Fruit fly (Drosophila melanogaster) whole organism, embryonic: Measurements from ENCODE around the gene Polr3E.
A peak's percentile ranks its signal among the peaks of the same experiment; 100 is the strongest.

Experiments used
- Antp ChIP-seq: fragments of 200-800 bp; sonication (Bioruptor generic); optimal IDR thresholded peaks from 3 replicates; lab custom pipeline; 2016; ENCODE audit warnings: missing biosample characterization, missing genetic modification characterization
- Awh ChIP-seq: fragments of 200-800 bp; sonication (Bioruptor generic); IDR thresholded peaks from 2 replicates; pipeline ENCODE4, ENCODE4 v1.3.6; 2022; ENCODE audit warnings: missing biosample characterization, missing genetic modification characterization
- B-H1 ChIP-seq: fragments of 200-800 bp; sonication (Bioruptor generic); IDR thresholded peaks from 3 replicates; pipeline ENCODE4 v1.3.6; 2022; ENCODE audit warnings: missing biosample characterization, missing genetic modification characterization
- C15 ChIP-seq: fragments of 200-800 bp; sonication (Bioruptor generic); IDR thresholded peaks from 3 replicates; pipeline ENCODE4 v1.3.6; 2022; ENCODE audit warnings: missing biosample characterization, missing genetic modification characterization
- CG10267 ChIP-seq: fragments of 200-800 bp; sonication (Bioruptor generic); optimal IDR thresholded peaks from 2 replicates; lab custom pipeline; 2018; ENCODE audit warnings: missing biosample characterization, mild to moderate bottlenecking, missing genetic modification characterization, moderate library complexity
- CG11093 ChIP-seq: fragments of 200-800 bp; sonication (Bioruptor generic); IDR thresholded peaks from 3 replicates; pipeline ENCODE4 v1.3.6; 2022; ENCODE audit warnings: missing biosample characterization, missing genetic modification characterization
- CG12744 ChIP-seq: fragments of 200-800 bp; sonication (Bioruptor generic); optimal IDR thresholded peaks from 2 replicates; lab custom pipeline; 2016; ENCODE audit warnings: missing biosample characterization, missing genetic modification characterization
- CG13775 ChIP-seq: fragments of 200-800 bp; sonication (Bioruptor generic); optimal IDR thresholded peaks from 3 replicates; lab custom pipeline; 2017; ENCODE audit warnings: missing biosample characterization, mild to moderate bottlenecking, missing genetic modification characterization
- CG15073 ChIP-seq: fragments of 200-800 bp; sonication (Bioruptor generic); optimal IDR thresholded peaks from 2 replicates; lab custom pipeline; 2016; ENCODE audit warnings: missing biosample characterization, missing genetic modification characterization
- CG15479 ChIP-seq: fragments of 200-800 bp; sonication (Bioruptor generic); optimal IDR thresholded peaks from 3 replicates; lab custom pipeline; 2019; ENCODE audit warnings: missing biosample characterization, mild to moderate bottlenecking, missing genetic modification characterization, moderate library complexity
- CG15696 ChIP-seq: fragments of 200-800 bp; sonication (Bioruptor generic); optimal IDR thresholded peaks from 2 replicates; lab custom pipeline; 2019; ENCODE audit warnings: missing biosample characterization, mild to moderate bottlenecking, missing genetic modification characterization, moderate library complexity
- CG17568 ChIP-seq: fragments of 200-800 bp; sonication (Bioruptor generic); optimal IDR thresholded peaks from 2 replicates; lab custom pipeline; 2018; ENCODE audit warnings: missing biosample characterization, mild to moderate bottlenecking, missing genetic modification characterization, moderate library complexity
- CG17612 ChIP-seq: fragments of 200-800 bp; sonication (Bioruptor generic); IDR thresholded peaks from 2 replicates; pipeline ENCODE4 v1.3.6; 2022; ENCODE audit warnings: missing biosample characterization, missing genetic modification characterization
- CG18619 ChIP-seq: fragments of 200-800 bp; sonication (Bioruptor generic); optimal IDR thresholded peaks from 3 replicates; lab custom pipeline; 2017; ENCODE audit warnings: missing biosample characterization, mild to moderate bottlenecking, missing genetic modification characterization
- CG2712 ChIP-seq: fragments of 200-800 bp; optimal IDR thresholded peaks from 3 replicates; lab custom pipeline; 2019; ENCODE audit warnings: missing biosample characterization, mild to moderate bottlenecking, missing genetic modification characterization, moderate library complexity
- CG30431 ChIP-seq: fragments of 200-800 bp; sonication (Bioruptor generic); optimal IDR thresholded peaks from 2 replicates; lab custom pipeline; 2017; ENCODE audit warnings: missing biosample characterization, missing genetic modification characterization
- CG4360 ChIP-seq: fragments of 200-800 bp; sonication (Bioruptor generic); IDR thresholded peaks from 2 replicates; pipeline ENCODE4 v1.3.6; 2022; ENCODE audit warnings: missing biosample characterization, missing genetic modification characterization
- CG4617 ChIP-seq: fragments of 200-800 bp; sonication (Bioruptor generic); optimal IDR thresholded peaks from 3 replicates; lab custom pipeline; 2016; ENCODE audit warnings: missing biosample characterization, missing genetic modification characterization, borderline replicate concordance
- CG6272 ChIP-seq: fragments of 200-800 bp; sonication (Bioruptor generic); IDR thresholded peaks from 2 replicates; pipeline ENCODE4 v1.3.6; 2022; ENCODE audit warnings: missing biosample characterization, missing genetic modification characterization
- CG6654 ChIP-seq: fragments of 200-800 bp; sonication (Bioruptor generic); optimal IDR thresholded peaks from 2 replicates; lab custom pipeline; 2017; ENCODE audit warnings: missing biosample characterization, mild to moderate bottlenecking, missing genetic modification characterization
- CG7357 ChIP-seq: fragments of 200-800 bp; sonication (Bioruptor generic); IDR thresholded peaks from 3 replicates; pipeline ENCODE4 v1.3.6; 2022; ENCODE audit warnings: missing biosample characterization, missing genetic modification characterization
- CG7839 ChIP-seq: fragments of 200-800 bp; sonication (Bioruptor generic); optimal IDR thresholded peaks from 3 replicates; lab custom pipeline; 2018; ENCODE audit warnings: missing biosample characterization, mild to moderate bottlenecking, missing genetic modification characterization, moderate library complexity
- CG7963 ChIP-seq: fragments of 200-800 bp; sonication (Bioruptor generic); IDR thresholded peaks from 3 replicates; pipeline ENCODE4 v1.3.6; 2022; ENCODE audit warnings: missing biosample characterization, missing genetic modification characterization; ENCODE audit not compliant: partially characterized antibody
- CG8359 ChIP-seq: fragments of 200-800 bp; sonication (Bioruptor generic); optimal IDR thresholded peaks from 2 replicates; lab custom pipeline; 2017; ENCODE audit warnings: missing biosample characterization, mild to moderate bottlenecking, missing genetic modification characterization, borderline replicate concordance
- CG8478 ChIP-seq: fragments of >200 bp; optimal IDR thresholded peaks from 2 replicates; lab custom pipeline; 2018
- Dll ChIP-seq: fragments of 200-800 bp; sonication (Bioruptor generic); IDR thresholded peaks from 4 replicates; pipeline ENCODE4 v1.3.6; 2022; ENCODE audit warnings: missing biosample characterization, missing genetic modification characterization; ENCODE audit not compliant: partially characterized antibody
- Ets97D ChIP-seq: fragments of 200-800 bp; sonication (Bioruptor generic); optimal IDR thresholded peaks from 3 replicates; lab custom pipeline; 2016; ENCODE audit warnings: missing biosample characterization, missing genetic modification characterization
- Gug ChIP-seq: fragments of 200-800 bp; sonication (Bioruptor generic); IDR thresholded peaks from 4 replicates; pipeline ENCODE4 v1.3.6; 2022; ENCODE audit warnings: missing biosample characterization, missing genetic modification characterization
- HLH54F ChIP-seq: fragments of 200-800 bp; sonication (Bioruptor generic); optimal IDR thresholded peaks from 3 replicates; lab custom pipeline; 2016; ENCODE audit warnings: missing biosample characterization, missing genetic modification characterization
- HmgD ChIP-seq: fragments of 200-800 bp; sonication (Bioruptor generic); optimal IDR thresholded peaks from 3 replicates; lab custom pipeline; 2016; ENCODE audit warnings: missing biosample characterization, missing genetic modification characterization
- Med ChIP-seq: fragments of 200-800 bp; sonication (Bioruptor generic); peaks from one replicate; lab custom pipeline; 2016; ENCODE audit warnings: missing biosample characterization, missing genetic modification characterization, mild to moderate bottlenecking, inconsistent platforms, moderate library complexity
- Meics ChIP-seq: fragments of 200-800 bp; sonication (Bioruptor generic); optimal IDR thresholded peaks from 2 replicates; lab custom pipeline; 2017; ENCODE audit warnings: missing biosample characterization, mild to moderate bottlenecking, missing genetic modification characterization
- ac ChIP-seq: fragments of 200-800 bp; sonication (Bioruptor generic); optimal IDR thresholded peaks from 3 replicates; lab custom pipeline; 2017; ENCODE audit warnings: missing biosample characterization, mild to moderate bottlenecking, missing genetic modification characterization
- bcd ChIP-seq: fragments of 200-800 bp; sonication (Bioruptor generic); optimal IDR thresholded peaks from 2 replicates; lab custom pipeline; 2017; ENCODE audit warnings: missing biosample characterization, mild to moderate bottlenecking, missing genetic modification characterization
- cwo ChIP-seq: fragments of 200-800 bp; sonication (Bioruptor generic); optimal IDR thresholded peaks from 3 replicates; lab custom pipeline; 2017; ENCODE audit warnings: missing biosample characterization, missing genetic modification characterization, mild to moderate bottlenecking, moderate library complexity, missing genetic modification reagents
- da ChIP-seq: fragments of 200-800 bp; sonication (Bioruptor generic); optimal IDR thresholded peaks from 2 replicates; lab custom pipeline; 2016; ENCODE audit warnings: missing biosample characterization, missing genetic modification characterization
- esg ChIP-seq: fragments of 200-800 bp; sonication (Bioruptor generic); conservative IDR thresholded peaks from 2 replicates; pipeline ENCODE4 v1.3.6; 2022; ENCODE audit warnings: missing biosample characterization, missing genetic modification characterization
- exex ChIP-seq: fragments of 200-800 bp; sonication (Bioruptor generic); optimal IDR thresholded peaks from 4 replicates; lab custom pipeline; 2018; ENCODE audit warnings: missing biosample characterization, mild to moderate bottlenecking, missing genetic modification characterization, moderate library complexity
- fd102C ChIP-seq: fragments of 200-800 bp; sonication (Bioruptor generic); optimal IDR thresholded peaks from 2 replicates; lab custom pipeline; 2018; ENCODE audit warnings: missing biosample characterization, mild to moderate bottlenecking, missing genetic modification characterization, moderate library complexity
- grau ChIP-seq: fragments of 200-800 bp; optimal IDR thresholded peaks from 3 replicates; lab custom pipeline; 2019; ENCODE audit warnings: missing biosample characterization, mild to moderate bottlenecking, missing genetic modification characterization, moderate library complexity
- gro ChIP-seq: fragments of 200-800 bp; sonication (Bioruptor generic); optimal IDR thresholded peaks from 2 replicates; lab custom pipeline; 2016; ENCODE audit warnings: missing biosample characterization, missing genetic modification characterization
- lbe ChIP-seq: fragments of 200-800 bp; sonication (Bioruptor generic); optimal IDR thresholded peaks from 2 replicates; lab custom pipeline; 2016; ENCODE audit warnings: missing biosample characterization, mild to moderate bottlenecking, missing genetic modification characterization
- lola ChIP-seq, 3 experiments: fragments of >200 bp in 2 of 3; fragments of 200-800 bp in 1 of 3; sonication (Bioruptor generic) in 1 of 3; optimal IDR thresholded peaks; 2 replicates each; lab custom pipeline; 2017 to 2019; ENCODE audit warnings: missing biosample characterization in 3 of 3, missing genetic modification characterization in 3 of 3, mild to moderate bottlenecking in 1 of 3, moderate library complexity in 1 of 3
- psq ChIP-seq: fragments of 200-800 bp; sonication (Bioruptor generic); optimal IDR thresholded peaks from 2 replicates; lab custom pipeline; 2017; ENCODE audit warnings: missing biosample characterization, missing genetic modification characterization
- sens-2 ChIP-seq: fragments of 200-800 bp; sonication (Bioruptor generic); IDR thresholded peaks from 2 replicates; pipeline ENCODE4 v1.3.6; 2022; ENCODE audit warnings: missing biosample characterization, missing genetic modification characterization
- sisA ChIP-seq: fragments of 200-800 bp; sonication (Bioruptor generic); IDR thresholded peaks from 2 replicates; pipeline ENCODE4 v1.3.6; 2022; ENCODE audit warnings: missing biosample characterization, missing genetic modification characterization
- sug ChIP-seq: fragments of 200-800 bp; optimal IDR thresholded peaks from 2 replicates; lab custom pipeline; 2019; ENCODE audit warnings: missing biosample characterization, mild to moderate bottlenecking, missing genetic modification characterization, moderate library complexity
- tap ChIP-seq: fragments of 200-800 bp; optimal IDR thresholded peaks from 3 replicates; lab custom pipeline; 2019; ENCODE audit warnings: missing biosample characterization, mild to moderate bottlenecking, missing genetic modification characterization, moderate library complexity
- vnd ChIP-seq: fragments of 200-800 bp; sonication (Bioruptor generic); IDR thresholded peaks from 3 replicates; pipeline ENCODE4 v1.3.6; 2022; ENCODE audit warnings: missing biosample characterization, missing genetic modification characterization; ENCODE audit not compliant: partially characterized antibody
- wor ChIP-seq: fragments of 200-800 bp; sonication (Bioruptor generic); IDR thresholded peaks from 2 replicates; pipeline ENCODE4 v1.3.6; 2022; ENCODE audit warnings: missing biosample characterization, missing genetic modification characterization
- z ChIP-seq: fragments of 200-800 bp; sonication (Bioruptor generic); IDR thresholded peaks from 3 replicates; pipeline ENCODE4 v1.3.6; 2022; ENCODE audit warnings: missing biosample characterization, missing genetic modification characterization

Polr3E gene

dm6 chr3L:21053763-21054162 lies 22.1 kb downstream of the Polr3E start (continued):
- TF ChIP-seq Med = peak; percentile 84
- peak; percentile 7 for TF ChIP-seq CG6654 (GFP tag; lab: Kevin White, UChicago)
- peak; percentile 3 for TF ChIP-seq exex (tag; lab: Kevin White, UChicago)
- no peak for TF ChIP-seq da (GFP tag; lab: Kevin White, UChicago)
- TF ChIP-seq HmgD (GFP tag; lab: Kevin White, UChicago) = no peak
- no peak for TF ChIP-seq CG15479
- peak; percentile 39; the same call in 1 of the 3 replicates for TF ChIP-seq CG7357 (GFP tag; lab: Robert Waterston, UW)
- TF ChIP-seq CG8359 = no peak
- no peak for TF ChIP-seq z
- peak; percentile 71 for TF ChIP-seq cwo (GFP tag; lab: Kevin White, UChicago)
- 0 out of 2 replicates have a peak, but pooled peaks have one; percentile 28 for TF ChIP-seq CG4360 (GFP tag; lab: Robert Waterston, UW)
- TF ChIP-seq psq = peak; percentile 20
- TF ChIP-seq gro (GFP tag; lab: Kevin White, UChicago) = peak; percentile 56
- TF ChIP-seq CG11093 = peak; percentile 38; the same call in 1 of the 3 replicates
- TF ChIP-seq CG7963 (GFP tag; lab: Robert Waterston, UW) = no peak
- peak; percentile 16 for TF ChIP-seq CG15696 (tag; lab: Kevin White, UChicago)
- TF ChIP-seq esg (GFP tag; lab: Robert Waterston, UW) = peak; percentile 75
- TF ChIP-seq CG7839 (tag; lab: Kevin White, UChicago) = peak; percentile 79
- TF ChIP-seq sisA (GFP tag; lab: Robert Waterston, UW) = peak; percentile 83
- peak; percentile 62 for TF ChIP-seq Meics
- no peak for TF ChIP-seq ac
- no peak for TF ChIP-seq lbe (GFP tag; lab: Kevin White, UChicago)
- peak; percentile 70 for TF ChIP-seq tap (tag; lab: Kevin White, UChicago)
- TF ChIP-seq CG13775 (GFP tag; lab: Kevin White, UChicago) = peak; percentile 49
- peak; percentile 0 for TF ChIP-seq CG4617 (GFP tag; lab: Kevin White, UChicago)
- TF ChIP-seq Gug (GFP tag; lab: Robert Waterston, UW) = peak; percentile 46; the same call in 2 of the 4 replicates
- peak; percentile 9 for TF ChIP-seq Antp
- TF ChIP-seq sug (tag; lab: Kevin White, UChicago) = peak; percentile 30
- peak; percentile 24 for TF ChIP-seq HLH54F
- peak; percentile 68 for TF ChIP-seq sens-2 (GFP tag; lab: Robert Waterston, UW)
- peak; percentile 64 for TF ChIP-seq CG10267 (tag; lab: Kevin White, UChicago)
- TF ChIP-seq Awh (GFP tag; lab: Robert Waterston, UW) = peak; percentile 89
- no peak for TF ChIP-seq CG15073 (GFP tag; lab: Kevin White, UChicago)
- TF ChIP-seq vnd = no peak
- TF ChIP-seq CG30431 (GFP tag; lab: Kevin White, UChicago) = no peak
- peak; percentile 52 for TF ChIP-seq CG18619
- TF ChIP-seq CG8478 (lab: Kevin White, UChicago) = no peak
- peak; percentile 84 for TF ChIP-seq CG2712
- TF ChIP-seq Ets97D (GFP tag; lab: Kevin White, UChicago) = no peak
- TF ChIP-seq B-H1 (GFP tag; lab: Robert Waterston, UW) = peak; percentile 67
- TF ChIP-seq lola (GFP tag; optimal IDR thresholded peaks at IDR 0.05; lab: Kevin White, UChicago) = peak in 1 of 3 experiments; percentile 56
- TF ChIP-seq C15 (GFP tag; lab: Robert Waterston, UW) = no peak
- peak; percentile 74 for TF ChIP-seq grau (tag; lab: Kevin White, UChicago)
- TF ChIP-seq wor (GFP tag; lab: Robert Waterston, UW) = peak; percentile 62
- peak; percentile 48 for TF ChIP-seq CG17568 (GFP tag; lab: Kevin White, UChicago)
- TF ChIP-seq CG17612 (GFP tag; lab: Robert Waterston, UW) = no peak
- no peak for TF ChIP-seq Dll
- no peak for TF ChIP-seq fd102C (GFP tag; lab: Kevin White, UChicago)
- TF ChIP-seq CG6272 (GFP tag; lab: Robert Waterston, UW) = peak; percentile 41; the same call in 1 of the 2 replicates
- TF ChIP-seq CG12744 (GFP tag; lab: Kevin White, UChicago) = peak; percentile 43
- TF ChIP-seq bcd = peak; percentile 61
